Fruit fly (Drosophila melanogaster): ENCODE measurements around the gene Eig71Ej.

The Eig71Ej gene

dm6 chr3L:15631067-15631466 is 29.7 kb downstream of the Eig71Ej start:
- TF ChIP-seq EcR (GFP tag; optimal IDR thresholded peaks at IDR 0.05) (no peak), CG8478 (optimal IDR thresholded peaks at IDR 0.05) (no peak), psq (optimal IDR thresholded peaks at IDR 0.05) (no peak), Dll (optimal IDR thresholded peaks at IDR 0.05) (no peak), pan (optimal IDR thresholded peaks at IDR 0.05) (no peak), usp (GFP tag; optimal IDR thresholded peaks at IDR 0.05) (no peak)

DNA sequence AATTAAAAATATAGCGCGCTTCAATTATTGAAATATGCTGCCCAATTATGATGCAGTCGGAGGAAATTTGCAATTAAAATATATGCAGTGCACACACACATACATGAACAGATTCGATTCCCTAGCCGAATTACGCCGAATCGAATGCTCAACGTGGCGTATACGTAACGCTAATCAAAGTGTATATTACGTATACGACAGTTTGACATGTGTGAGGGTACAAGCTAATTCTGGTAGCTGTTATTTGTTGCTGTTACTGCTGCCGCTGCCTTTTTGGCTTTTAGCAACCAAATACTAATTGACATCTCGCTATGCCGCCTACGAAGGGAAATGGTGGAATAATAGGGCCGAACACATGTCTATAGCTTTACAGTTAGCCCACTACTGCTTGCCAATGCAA is 33.5 kb downstream of the Eig71Ej start:
- TF ChIP-seq CG8478 (optimal IDR thresholded peaks at IDR 0.05) (no peak), psq (optimal IDR thresholded peaks at IDR 0.05) (no peak), pan (optimal IDR thresholded peaks at IDR 0.05) (no peak)

dm6 chr3L:15625676-15626414 is 35.0 kb downstream of the Eig71Ej start:
- TF ChIP-seq EcR (GFP tag; optimal IDR thresholded peaks at IDR 0.05), result peak; percentile 43 to 81
- no peak for TF ChIP-seq CG8478 (optimal IDR thresholded peaks at IDR 0.05)

DNA sequence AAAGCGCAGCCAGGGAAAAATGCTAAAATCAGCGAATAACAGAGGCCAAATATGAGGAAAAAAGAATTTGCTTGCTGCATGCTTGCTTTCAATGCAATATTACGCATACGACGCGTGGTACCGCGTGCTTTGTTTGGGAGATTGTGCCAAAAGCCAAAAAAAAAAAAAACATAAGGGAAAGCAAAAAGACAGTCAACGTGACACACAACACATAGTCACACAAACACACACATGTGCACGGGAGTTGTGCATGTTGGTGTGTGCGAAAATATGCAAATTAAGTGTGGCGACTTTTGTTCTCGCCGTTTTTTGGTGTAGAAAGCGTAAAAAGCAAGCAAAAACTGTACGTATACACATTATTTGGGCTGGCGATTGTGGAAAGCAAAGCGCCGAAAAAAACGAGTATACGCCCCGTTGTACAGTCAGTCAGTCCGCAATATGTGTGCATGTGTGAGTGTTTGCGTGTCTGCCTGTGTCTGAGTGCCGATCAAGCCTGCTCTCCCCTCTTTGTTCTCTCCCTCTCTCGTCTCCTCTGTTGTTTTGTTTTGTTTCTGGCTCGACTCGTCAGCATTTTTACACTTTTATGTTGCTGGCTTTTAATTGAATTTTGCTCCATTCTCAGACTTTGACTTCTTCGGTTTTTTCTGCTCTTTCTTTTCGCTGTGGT is 35.7 kb downstream of the Eig71Ej start:
- no peak for TF ChIP-seq usp (GFP tag; optimal IDR thresholded peaks at IDR 0.05)
- no peak for TF ChIP-seq EcR (GFP tag; optimal IDR thresholded peaks at IDR 0.05)
- no peak for TF ChIP-seq pan (optimal IDR thresholded peaks at IDR 0.05)
- no peak for TF ChIP-seq Dll (optimal IDR thresholded peaks at IDR 0.05)
- TF ChIP-seq psq (optimal IDR thresholded peaks at IDR 0.05), result no peak
- no peak for TF ChIP-seq CG8478 (optimal IDR thresholded peaks at IDR 0.05)

DNA sequence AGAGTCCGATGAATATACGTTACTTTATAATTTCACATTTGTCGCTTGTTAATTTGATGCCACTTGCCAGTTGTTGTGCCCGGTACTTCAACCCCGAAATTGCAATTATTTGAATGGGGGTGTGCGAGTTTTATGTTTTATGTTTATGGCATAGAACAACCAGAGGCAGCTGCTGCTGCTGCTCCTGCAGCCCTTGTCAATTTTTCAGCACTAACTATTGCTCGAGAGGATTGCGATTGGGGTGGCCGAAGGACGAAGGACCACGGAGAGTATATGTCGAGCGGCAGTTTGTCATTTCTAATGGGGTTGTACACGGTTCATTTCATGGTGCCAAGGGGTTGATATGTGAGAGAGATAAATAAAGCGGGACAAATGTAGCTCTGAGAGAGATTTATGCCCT is 36.7 kb downstream of the Eig71Ej start:
- TF ChIP-seq CG8478 (optimal IDR thresholded peaks at IDR 0.05), result no peak
- no peak for TF ChIP-seq pan (optimal IDR thresholded peaks at IDR 0.05)
- TF ChIP-seq Dll (optimal IDR thresholded peaks at IDR 0.05), result no peak
- TF ChIP-seq EcR (GFP tag; optimal IDR thresholded peaks at IDR 0.05), result no peak
- no peak for TF ChIP-seq psq (optimal IDR thresholded peaks at IDR 0.05)
- TF ChIP-seq usp (GFP tag; optimal IDR thresholded peaks at IDR 0.05), result no peak

DNA sequence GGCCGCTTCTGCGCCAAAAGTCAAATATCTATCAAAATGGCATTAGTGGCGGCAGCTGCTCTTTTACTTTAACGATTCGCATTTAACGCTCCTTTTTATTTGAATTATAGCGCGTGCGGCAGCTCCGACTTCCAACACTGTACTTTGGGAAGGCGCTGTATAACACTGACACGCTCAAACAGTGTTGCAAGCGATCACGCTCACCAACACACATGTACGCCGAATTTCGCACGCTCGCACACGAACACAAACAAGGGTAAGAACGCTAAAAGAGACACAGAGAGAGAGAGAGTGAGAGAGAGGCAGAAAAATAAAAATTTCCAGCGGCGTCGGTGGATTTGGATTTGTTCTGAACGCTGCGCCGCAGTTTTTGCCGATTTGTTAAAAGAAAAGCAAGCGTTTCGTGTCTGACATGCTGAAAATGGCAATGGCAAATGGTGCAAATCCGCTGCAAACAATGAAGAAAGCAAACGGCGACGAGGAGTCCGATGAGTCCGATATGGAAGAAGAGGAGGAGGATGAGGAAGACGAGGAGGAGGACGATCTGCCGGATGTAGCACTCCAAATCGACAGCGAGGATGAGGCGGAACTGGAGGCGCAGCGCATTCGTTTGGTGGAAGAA is 41.1 kb downstream of the Eig71Ej start, which contains the start of gene Phs:
Phs (plus strand) TSS at position 276 of the 622 bp plus-strand sequence.
- TF ChIP-seq psq (optimal IDR thresholded peaks at IDR 0.05) (no peak), Dll (optimal IDR thresholded peaks at IDR 0.05) (peak; percentile 84)

DNA sequence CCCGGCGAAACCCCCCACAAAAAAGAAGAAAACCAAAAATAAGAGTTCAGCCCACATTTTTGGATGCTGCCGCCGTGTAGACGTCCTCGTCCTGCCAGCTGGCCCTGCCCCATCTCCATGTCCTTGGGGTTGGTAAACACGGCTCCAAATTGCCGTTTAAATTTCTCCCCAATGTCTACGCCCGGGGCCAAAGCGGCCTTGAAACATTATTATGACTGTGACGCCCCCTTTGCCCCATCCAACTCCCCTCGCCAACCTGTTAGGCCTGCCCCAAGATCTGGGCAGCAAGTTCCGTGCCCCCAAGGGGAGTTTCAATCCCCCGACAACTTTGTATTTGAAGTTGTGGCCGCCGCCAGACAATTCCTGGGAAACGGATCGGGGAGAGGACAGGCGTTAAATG is 43.9 kb downstream of the Eig71Ej start:
- TF ChIP-seq pan (optimal IDR thresholded peaks at IDR 0.05), result no peak
- no peak for TF ChIP-seq psq (optimal IDR thresholded peaks at IDR 0.05)
- no peak for TF ChIP-seq EcR (GFP tag; optimal IDR thresholded peaks at IDR 0.05)
- no peak for TF ChIP-seq Dll (optimal IDR thresholded peaks at IDR 0.05)
- no peak for TF ChIP-seq usp (GFP tag; optimal IDR thresholded peaks at IDR 0.05)
- TF ChIP-seq CG8478 (optimal IDR thresholded peaks at IDR 0.05), result no peak

DNA sequence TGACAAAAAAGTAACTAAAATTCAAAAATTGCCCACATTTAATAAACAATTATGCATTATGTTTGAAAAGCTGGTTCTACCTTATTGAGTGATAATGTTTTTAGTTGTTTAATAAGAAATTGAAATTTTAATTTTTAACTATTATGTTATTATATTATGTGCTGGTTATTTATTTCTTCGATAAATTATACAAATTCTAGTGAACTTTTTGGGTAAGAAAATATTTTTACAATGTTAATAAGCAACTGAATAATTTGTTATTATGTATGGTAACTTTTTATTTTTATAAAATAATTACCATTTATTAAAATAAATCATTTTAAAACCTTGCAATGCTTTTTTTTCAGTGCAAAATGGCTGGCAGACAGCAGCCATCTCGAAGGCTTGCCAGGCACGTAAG is 44.3 kb downstream of the Eig71Ej start:
- TF ChIP-seq pan (optimal IDR thresholded peaks at IDR 0.05) (no peak), CG8478 (optimal IDR thresholded peaks at IDR 0.05) (no peak), EcR (GFP tag; optimal IDR thresholded peaks at IDR 0.05) (no peak), Dll (optimal IDR thresholded peaks at IDR 0.05) (no peak), psq (optimal IDR thresholded peaks at IDR 0.05) (no peak), usp (GFP tag; optimal IDR thresholded peaks at IDR 0.05) (no peak)

DNA sequence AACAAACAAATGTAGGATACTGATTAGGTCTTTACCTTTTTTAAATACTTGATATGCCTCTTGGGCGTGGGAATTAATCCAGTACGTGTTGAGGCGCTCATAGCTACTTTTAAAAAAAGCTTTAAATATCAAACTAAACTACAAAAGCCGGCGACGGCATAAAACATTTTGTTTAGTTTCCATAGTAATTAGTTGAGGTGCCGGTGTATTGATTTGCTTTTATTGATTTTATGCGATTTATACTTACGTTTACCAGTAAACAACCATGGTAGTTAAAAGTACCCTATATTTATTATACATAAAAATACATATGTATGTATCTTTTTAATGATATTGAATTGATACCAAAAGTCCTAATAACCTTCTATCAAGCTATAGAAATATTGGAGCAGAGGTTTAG is 48.1 kb downstream of the Eig71Ej start, which contains the start of gene CG13449:
CG13449 (minus strand) TSS at position 101 of the 400 bp plus-strand sequence.
- no peak for TF ChIP-seq CG8478 (optimal IDR thresholded peaks at IDR 0.05)
